Fruit fly (Drosophila melanogaster): ENCODE measurements around the gene CG12728.

dm6 chrX:5916494-5917309 is 25.7 kb upstream of the CG12728 start, which contains the start of the genes Shmt and CG3726:
- no peak for TF ChIP-seq pan (optimal IDR thresholded peaks at IDR 0.05)
- TF ChIP-seq psq (optimal IDR thresholded peaks at IDR 0.05), result no peak
- TF ChIP-seq usp (GFP tag; optimal IDR thresholded peaks at IDR 0.05), result no peak
- TF ChIP-seq CG8478 (optimal IDR thresholded peaks at IDR 0.05), result no peak
